Fruit fly (Drosophila melanogaster): Measurements from ENCODE around the gene if.

Gene if

DNA sequence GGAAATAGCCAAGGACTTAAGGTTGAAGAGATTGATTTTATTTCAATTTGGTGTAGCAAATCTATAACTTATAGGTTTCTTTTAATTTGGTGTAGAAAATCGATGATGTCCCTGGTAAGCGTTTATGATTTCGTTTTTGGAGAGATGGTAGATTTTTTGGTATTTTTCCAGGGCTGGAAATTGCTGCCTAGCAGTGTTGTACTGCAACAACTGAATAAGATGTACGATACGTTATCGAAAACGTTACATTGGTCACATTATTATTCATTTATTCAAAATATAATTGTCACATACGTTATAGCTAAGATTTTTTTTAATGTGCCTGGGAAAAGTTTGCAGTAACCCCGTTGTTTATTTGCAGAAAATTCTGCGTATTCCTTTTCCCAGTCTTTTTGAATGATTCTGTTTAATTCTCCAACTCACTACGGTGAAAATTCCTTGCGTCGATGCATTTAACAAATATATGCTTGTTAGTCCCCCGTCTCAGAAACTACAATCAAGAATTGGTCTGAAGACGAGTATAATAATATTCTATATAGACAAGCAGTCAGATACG lies 3.7 kb upstream of the if start, which contains the start of the genes CG9609 and Sap30:
Gene CG9609, minus strand, starts transcription at position 149 of the 556 bp plus-strand sequence.
Gene Sap30, plus strand, starts transcription at position 424 of the 556 bp plus-strand sequence.
- TF ChIP-seq Mnt (GFP tag; optimal IDR thresholded peaks at IDR 0.05) (no peak), CG7045 (GFP tag; optimal IDR thresholded peaks at IDR 0.05) (no peak), Clk (GFP tag; optimal IDR thresholded peaks at IDR 0.05) (no peak), cnc (optimal IDR thresholded peaks at IDR 0.05) (no peak), CG33017 (tag; optimal IDR thresholded peaks at IDR 0.05) (no peak)

DNA sequence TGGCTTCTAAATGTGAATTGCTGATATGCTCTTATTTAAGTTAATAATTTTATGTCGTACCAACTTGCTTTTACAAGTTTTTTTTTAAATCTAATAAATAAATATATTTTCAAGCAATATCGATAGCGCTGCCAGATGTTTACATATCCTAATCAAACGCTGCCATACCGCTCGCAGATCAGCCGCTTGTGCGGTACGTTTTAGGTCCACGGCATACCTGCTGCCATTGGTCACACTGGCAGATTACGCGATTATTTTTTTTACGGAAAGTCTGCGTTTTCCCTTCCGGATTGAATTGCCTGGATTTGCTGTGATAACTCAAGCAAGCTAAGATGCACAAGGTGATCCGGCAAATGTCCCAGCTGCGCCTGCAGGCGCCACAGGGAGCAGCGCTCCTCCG lies 509 bp upstream of the if start, which contains the start of gene mRpL22:
Gene mRpL22, plus strand, starts transcription at position 191 of the 400 bp plus-strand sequence.
- TF ChIP-seq bab1 (GFP tag; optimal IDR thresholded peaks at IDR 0.05), result peak; percentile 51
- TF ChIP-seq Hr96 (GFP tag; optimal IDR thresholded peaks at IDR 0.05), result no peak

DNA sequence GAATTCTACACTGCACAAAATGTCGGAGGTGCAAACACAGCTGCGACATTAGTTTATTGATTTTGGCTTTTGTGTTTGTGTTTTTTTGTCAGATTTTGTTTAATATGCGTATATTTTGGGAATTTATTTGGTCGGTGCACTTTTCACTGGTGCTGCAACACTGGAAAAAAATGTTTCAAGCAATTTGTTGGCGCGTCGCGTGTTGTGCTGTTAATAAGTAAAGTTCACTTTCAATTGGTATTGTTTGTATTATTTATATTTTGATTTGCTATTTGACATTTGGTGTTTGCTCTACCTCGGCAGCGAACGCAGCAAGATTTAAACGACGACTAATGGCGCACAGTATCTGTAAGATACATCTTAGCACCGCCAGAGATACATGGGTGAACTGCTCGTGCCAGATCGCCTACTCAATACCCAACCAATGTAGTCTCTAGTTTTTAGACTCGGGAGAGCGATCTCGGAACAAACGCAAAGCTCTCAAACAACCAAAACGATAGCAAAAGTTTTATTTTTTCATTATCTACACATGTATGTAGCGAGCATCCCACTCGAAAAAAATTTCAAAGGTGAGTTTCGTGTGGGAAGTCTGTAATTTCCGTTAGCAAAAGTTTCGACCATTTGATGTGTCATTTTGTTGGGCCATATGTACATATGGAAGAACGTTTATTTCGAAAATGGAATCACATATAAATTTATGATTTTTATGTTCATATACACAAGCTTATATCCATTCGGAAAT lies 888 bp downstream of the if start:
- peak; percentile 13 for TF ChIP-seq CG14711 (tag; optimal IDR thresholded peaks at IDR 0.05)
- peak; percentile 10 for TF ChIP-seq Mnt (GFP tag; optimal IDR thresholded peaks at IDR 0.05)
- no peak for TF ChIP-seq Hr96 (GFP tag; optimal IDR thresholded peaks at IDR 0.05)
- no peak for TF ChIP-seq CG1620 (GFP tag; optimal IDR thresholded peaks at IDR 0.05)
- peak; percentile 28 for TF ChIP-seq CG11617 (GFP tag; optimal IDR thresholded peaks at IDR 0.05)

DNA sequence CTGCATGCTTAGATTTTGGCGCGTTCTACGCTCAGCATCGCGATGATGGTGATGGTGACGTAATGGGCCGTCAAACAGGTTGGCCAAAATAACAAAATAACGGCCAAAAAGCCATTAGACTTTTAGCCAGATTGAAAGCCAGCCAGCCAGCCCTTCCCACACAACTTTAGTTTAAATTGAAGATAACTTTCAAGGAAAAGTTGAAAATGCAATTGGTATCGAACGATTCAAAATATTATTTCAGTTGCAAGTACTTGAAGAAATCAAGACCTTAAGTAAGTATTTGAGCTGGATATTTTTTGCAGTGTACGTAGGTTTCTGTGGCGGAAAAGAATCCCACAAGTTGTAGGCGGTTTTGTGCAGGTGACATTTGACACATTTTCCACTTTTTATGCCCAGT lies 2.2 kb downstream of the if start:
- TF ChIP-seq CG5204 (GFP tag; optimal IDR thresholded peaks at IDR 0.05), result no peak

DNA sequence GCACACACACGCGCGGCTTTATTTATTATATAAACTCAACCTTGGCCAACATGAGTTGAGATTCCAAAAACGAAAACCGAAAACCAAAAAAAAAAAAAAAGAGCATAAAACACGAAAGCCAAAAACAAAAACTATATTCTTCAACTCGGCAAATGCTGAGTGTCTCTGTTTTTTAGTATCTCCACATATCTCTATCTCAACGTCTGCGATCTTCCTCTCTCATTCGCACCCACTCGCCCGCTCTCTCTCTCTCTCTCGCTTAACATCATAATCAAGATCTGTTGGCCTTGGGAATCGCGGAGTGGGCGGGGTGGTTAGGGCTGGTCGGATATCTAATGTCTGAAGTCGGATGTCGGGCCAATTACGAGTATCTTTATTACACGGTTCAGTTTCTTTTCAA lies 3.0 kb downstream of the if start:
- TF ChIP-seq tj (GFP tag; optimal IDR thresholded peaks at IDR 0.05) (peak; percentile 71), toe (GFP tag; optimal IDR thresholded peaks at IDR 0.05) (no peak), Clk (GFP tag; optimal IDR thresholded peaks at IDR 0.05) (no peak), Mnt (GFP tag; optimal IDR thresholded peaks at IDR 0.05) (no peak), kay (GFP tag; ENCODE audit: borderline replicate concordance) (no peak), bab1 (GFP tag; optimal IDR thresholded peaks at IDR 0.05) (no peak)

DNA sequence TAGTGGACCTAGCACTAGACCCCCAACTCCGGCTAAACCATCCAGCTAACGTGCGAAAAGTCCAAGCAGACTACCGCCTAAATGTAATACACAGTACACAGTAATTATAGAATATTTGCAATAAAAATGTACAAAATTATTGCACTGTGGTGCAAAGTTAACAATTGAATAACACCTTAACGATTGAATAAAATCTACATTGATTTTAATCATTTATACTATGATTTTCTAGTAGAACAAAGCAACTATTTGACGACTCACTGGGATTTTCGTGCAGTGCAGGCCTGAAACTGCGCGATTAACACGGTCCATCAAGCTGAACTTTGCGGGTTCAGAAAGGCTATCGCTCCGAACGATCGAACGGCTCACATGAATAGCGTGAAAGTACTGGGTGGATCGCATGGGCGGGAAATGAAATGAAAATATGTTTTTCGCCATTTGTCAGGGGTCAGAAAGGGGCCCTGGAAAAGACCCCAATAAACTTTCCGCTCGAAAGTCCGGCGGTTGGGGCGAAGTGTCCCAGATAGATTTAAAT lies 5.0 kb downstream of the if start:
- TF ChIP-seq kay (GFP tag; ENCODE audit: borderline replicate concordance) (peak; percentile 48), CG7101 (tag; optimal IDR thresholded peaks at IDR 0.05) (no peak), Crg-1 (GFP tag; optimal IDR thresholded peaks at IDR 0.05) (no peak)

DNA sequence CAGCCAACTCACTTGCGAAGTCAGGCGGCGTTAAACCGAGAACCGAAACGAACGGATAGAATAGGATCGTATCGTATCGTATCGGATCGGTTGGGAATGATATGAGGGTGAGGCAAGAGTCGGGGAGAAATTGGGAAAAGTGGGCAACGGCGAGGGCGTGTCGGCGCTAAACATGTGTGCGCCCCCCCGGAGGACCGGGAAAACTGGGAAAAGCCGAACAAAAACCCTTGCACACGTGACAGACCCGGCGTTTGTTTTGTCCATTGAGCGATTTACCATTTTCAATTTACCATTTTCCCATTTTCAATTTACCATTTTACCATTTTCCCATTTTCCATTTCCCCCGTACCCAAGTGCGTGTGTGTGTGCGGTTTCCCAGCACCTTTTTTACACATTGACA lies 8.2 kb downstream of the if start:
- no peak for TF ChIP-seq CG7045 (GFP tag; optimal IDR thresholded peaks at IDR 0.05)
- no peak for TF ChIP-seq CG12768 (GFP tag; optimal IDR thresholded peaks at IDR 0.05)
- no peak for TF ChIP-seq CG33017 (tag; optimal IDR thresholded peaks at IDR 0.05)
- no peak for TF ChIP-seq pad (GFP tag; optimal IDR thresholded peaks at IDR 0.05)
- no peak for TF ChIP-seq ovo (GFP tag; optimal IDR thresholded peaks at IDR 0.05)
- no peak for TF ChIP-seq Clk (GFP tag; optimal IDR thresholded peaks at IDR 0.05)
- no peak for TF ChIP-seq Hr96 (GFP tag; optimal IDR thresholded peaks at IDR 0.05)
- no peak for TF ChIP-seq CG5204 (GFP tag; optimal IDR thresholded peaks at IDR 0.05)
- TF ChIP-seq CG7101 (tag; optimal IDR thresholded peaks at IDR 0.05), result no peak
- no peak for TF ChIP-seq bab1 (GFP tag; optimal IDR thresholded peaks at IDR 0.05)
- no peak for TF ChIP-seq Mnt (GFP tag; optimal IDR thresholded peaks at IDR 0.05)
- no peak for TF ChIP-seq cic (GFP tag; optimal IDR thresholded peaks at IDR 0.05)
- TF ChIP-seq CG11617 (GFP tag; optimal IDR thresholded peaks at IDR 0.05), result no peak

DNA sequence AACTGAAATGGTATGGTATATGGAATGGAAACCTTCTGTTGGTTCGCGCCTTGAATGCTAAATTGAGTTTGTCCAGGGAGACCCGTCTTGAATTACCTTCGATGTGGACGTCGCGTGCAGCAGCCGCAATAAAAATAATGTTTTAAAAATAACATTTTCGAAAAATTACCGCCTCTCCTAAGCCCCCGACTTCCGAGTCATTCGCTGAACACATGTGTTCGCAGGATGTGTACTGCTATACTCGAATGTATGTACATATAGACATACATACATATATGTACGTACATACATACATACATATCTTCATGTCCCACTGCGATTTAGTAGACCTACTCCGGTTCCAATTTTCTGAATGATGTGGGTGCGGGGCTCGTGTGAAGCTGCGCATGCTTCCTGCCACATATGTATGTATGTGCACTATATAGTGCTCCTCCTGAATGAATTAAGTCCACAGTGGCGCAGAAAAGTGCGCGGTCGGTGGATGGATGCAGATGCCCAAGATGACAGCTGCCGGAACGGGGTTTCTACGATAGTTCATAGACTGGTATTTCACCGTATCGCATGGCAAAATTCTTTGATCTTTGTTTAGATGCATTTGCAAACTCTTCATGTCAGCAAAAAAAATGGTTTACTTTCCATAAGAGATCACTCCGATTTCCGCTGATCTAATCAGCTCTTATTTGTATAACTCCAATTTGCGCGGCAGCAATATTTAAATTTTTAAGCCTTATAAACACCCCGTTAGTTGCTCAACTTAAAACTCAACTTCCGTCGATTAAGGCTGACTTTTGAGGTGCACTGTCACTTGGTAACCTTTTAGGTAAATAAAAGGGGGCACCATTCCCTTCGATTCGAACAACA lies 8.8 kb downstream of the if start:
- no peak for TF ChIP-seq tj (GFP tag; optimal IDR thresholded peaks at IDR 0.05)
- TF ChIP-seq Crg-1 (GFP tag; optimal IDR thresholded peaks at IDR 0.05), result no peak
- no peak for TF ChIP-seq CG1620 (GFP tag; optimal IDR thresholded peaks at IDR 0.05)
- no peak for TF ChIP-seq Mnt (GFP tag; optimal IDR thresholded peaks at IDR 0.05)
- TF ChIP-seq Hr96 (GFP tag; optimal IDR thresholded peaks at IDR 0.05), result no peak
- no peak for TF ChIP-seq CG33017 (tag; optimal IDR thresholded peaks at IDR 0.05)
- TF ChIP-seq ovo (GFP tag; optimal IDR thresholded peaks at IDR 0.05), result no peak
- TF ChIP-seq cnc (optimal IDR thresholded peaks at IDR 0.05), result no peak
- no peak for TF ChIP-seq cic (GFP tag; optimal IDR thresholded peaks at IDR 0.05)
- no peak for TF ChIP-seq CG5204 (GFP tag; optimal IDR thresholded peaks at IDR 0.05)

Measured in whole organism, adult.